Worm (Caenorhabditis elegans) whole organism, midembryonic: ENCODE measurements around the gene C17C3.1.
"Not testable (repeated sequence)": the region's sequence is repeated elsewhere in the genome, so short reads cannot be mapped to it uniquely, and the experiment has no call there.

ENCODE experiments used
- T22C8.4 ChIP-seq: fragments of 200-800 bp; sonication (Bioruptor generic); IDR thresholded peaks from 2 replicates; pipeline ENCODE4 v1.3.6; 2022; ENCODE audit warnings: missing genetic modification characterization, missing compliant biosample characterization
- cog-1 ChIP-seq: sonication (generic microtip); optimal IDR thresholded peaks from 2 replicates; lab custom pipeline; 2016; ENCODE audit warnings: missing genetic modification characterization, missing compliant biosample characterization
- flt-1 ChIP-seq: fragments of 200-800 bp; sonication (Bioruptor generic); IDR thresholded peaks from 2 replicates; pipeline ENCODE4 v1.3.6; 2022; ENCODE audit warnings: missing genetic modification characterization, missing compliant biosample characterization
- klf-2 ChIP-seq: fragments of 200-800 bp; sonication (Bioruptor generic); conservative IDR thresholded peaks from 2 replicates; pipeline ENCODE4 v1.3.6; 2022; ENCODE audit warnings: missing genetic modification reagents, missing genetic modification characterization, missing compliant biosample characterization
- med-1 ChIP-seq: sonication (generic microtip); optimal IDR thresholded peaks from 2 replicates; lab custom pipeline; 2017; ENCODE audit warnings: missing genetic modification characterization, mild to moderate bottlenecking, missing compliant biosample characterization, antibody characterized with exemption, missing genetic modification reagents; ENCODE audit not compliant: insufficient read depth
- ref-1 ChIP-seq: fragments of 200-800 bp; sonication (Bioruptor generic); conservative IDR thresholded peaks from 2 replicates; pipeline ENCODE4 v1.3.6; 2022; ENCODE audit warnings: missing genetic modification reagents, missing genetic modification characterization, missing compliant biosample characterization
- tab-1 ChIP-seq: fragments of 200-800 bp; sonication (Bioruptor generic); IDR thresholded peaks from 2 replicates; pipeline ENCODE4 v1.3.6; 2022; ENCODE audit warnings: missing genetic modification characterization, missing compliant biosample characterization
- ztf-23 ChIP-seq: fragments of 200-800 bp; sonication (Bioruptor generic); IDR thresholded peaks from 2 replicates; pipeline ENCODE4 v1.3.6; 2022; ENCODE audit warnings: missing genetic modification reagents, missing genetic modification characterization, missing compliant biosample characterization
- ztf-29 ChIP-seq: fragments of 200-800 bp; sonication (Bioruptor generic); IDR thresholded peaks from 2 replicates; pipeline ENCODE4 v1.3.6; 2022; ENCODE audit warnings: missing genetic modification reagents, missing genetic modification characterization, missing compliant biosample characterization

Gene C17C3.1

DNA sequence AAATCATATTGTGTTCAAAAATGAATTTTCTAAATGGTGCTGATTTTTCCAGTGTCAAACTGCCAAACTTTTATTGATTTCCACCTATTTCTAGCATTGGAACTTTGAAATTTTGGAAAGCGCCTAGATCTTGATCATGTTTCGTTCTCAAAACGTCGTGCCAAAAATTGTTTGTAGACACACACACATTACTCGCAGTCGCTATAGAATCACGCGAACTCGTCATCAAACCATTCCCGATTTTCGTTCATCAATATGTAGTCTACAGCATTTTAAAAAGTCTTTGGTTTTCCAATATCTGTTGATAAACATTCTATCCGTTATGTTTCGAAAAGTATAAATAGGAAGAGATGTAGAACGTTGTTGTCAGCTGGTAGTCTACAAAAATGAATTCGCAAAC lies at the start of gene C17C3.1, which contains the start of gene C17C3.15:
TSS of gene C17C3.1 (plus strand) at position 301 of the 400 bp plus-strand sequence.
TSS of gene C17C3.15 (plus strand) at position 383 of the 400 bp plus-strand sequence.
- TF ChIP-seq med-1 (GFP tag; lab: Kevin White, UChicago) (no peak), flt-1 (GFP tag; lab: Robert Waterston, UW) (no peak), ztf-23 (GFP tag; lab: Robert Waterston, UW) (no peak), T22C8.4 (GFP tag; lab: Robert Waterston, UW) (no peak), ref-1 (no peak), tab-1 (GFP tag; lab: Robert Waterston, UW) (no peak), ztf-29 (GFP tag; lab: Robert Waterston, UW) (no peak), cog-1 (tag; lab: Kevin White, UChicago) (no peak), klf-2 (GFP tag; lab: Robert Waterston, UW) (no peak)

DNA sequence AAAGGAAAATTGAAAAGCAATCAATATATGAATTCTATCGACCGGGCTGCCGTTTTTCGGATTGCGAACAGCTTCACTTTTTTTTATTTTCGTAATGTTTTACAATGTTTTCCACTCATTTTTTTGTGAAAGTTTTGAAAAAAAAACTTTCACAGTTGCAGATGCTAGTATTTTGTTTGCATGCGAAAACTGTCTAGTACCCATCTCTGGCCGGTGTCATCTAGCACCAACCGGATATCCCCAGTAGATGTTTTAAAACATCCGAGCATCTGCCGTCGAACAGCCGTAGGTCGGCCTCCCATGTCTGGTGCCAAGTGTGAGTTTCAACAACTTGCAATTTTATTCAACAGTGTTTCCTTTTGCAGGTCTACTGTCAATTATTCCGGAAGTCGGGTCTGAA lies 49.0 kb upstream of the C17C3.1 start, which contains the start of gene ZK177.12:
TSS of gene ZK177.12 (plus strand) at position 301 of the 400 bp plus-strand sequence.
- TF ChIP-seq ztf-23 (GFP tag; lab: Robert Waterston, UW) (no peak), tab-1 (GFP tag; lab: Robert Waterston, UW) (no peak), flt-1 (GFP tag; lab: Robert Waterston, UW) (no peak), klf-2 (GFP tag; lab: Robert Waterston, UW) (no peak), cog-1 (tag; lab: Kevin White, UChicago) (no peak), ref-1 (no peak), T22C8.4 (GFP tag; lab: Robert Waterston, UW) (no peak), med-1 (GFP tag; lab: Kevin White, UChicago) (no peak), ztf-29 (GFP tag; lab: Robert Waterston, UW) (no peak)

- TF ChIP-seq ztf-29 (GFP tag; lab: Robert Waterston, UW) (no peak), ref-1 (no peak), cog-1 (tag; lab: Kevin White, UChicago) (no peak)
These were observed 47.7 kb upstream of the C17C3.1 start, which contains the start of gene ZK177.11 for ce11 chrII:5522637-5523036. ZK177.11 (plus strand) TSS chrII:5522937.

DNA sequence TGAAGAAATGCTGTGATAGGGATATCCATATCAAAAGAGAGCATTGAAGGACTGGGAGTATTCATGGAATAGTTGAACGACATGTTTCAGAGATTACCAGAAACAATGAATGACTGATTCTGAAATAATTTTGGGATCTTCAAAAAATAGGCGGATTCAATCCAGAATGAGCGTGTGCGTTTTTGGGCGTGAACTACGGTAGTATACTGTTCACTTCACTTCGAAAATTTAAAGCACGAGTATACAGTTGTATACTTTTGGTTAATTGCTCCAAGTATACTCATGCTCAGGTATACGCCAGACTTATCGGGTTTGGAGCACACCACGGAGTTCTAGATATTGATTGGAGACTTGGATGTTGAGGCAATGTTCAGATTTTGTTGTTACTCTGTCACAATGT lies 45.1 kb upstream of the C17C3.1 start, which contains the start of gene tbx-35:
TSS of gene tbx-35 (minus strand) at position 101 of the 400 bp plus-strand sequence.
- no peak for TF ChIP-seq ztf-23 (GFP tag; lab: Robert Waterston, UW)
- TF ChIP-seq cog-1 (tag; lab: Kevin White, UChicago) = no peak
- TF ChIP-seq klf-2 (GFP tag; lab: Robert Waterston, UW) = no peak
- TF ChIP-seq ref-1 = no peak
- TF ChIP-seq T22C8.4 (GFP tag; lab: Robert Waterston, UW) = no peak
- TF ChIP-seq tab-1 (GFP tag; lab: Robert Waterston, UW) = no peak
- no peak for TF ChIP-seq flt-1 (GFP tag; lab: Robert Waterston, UW)
- TF ChIP-seq med-1 (GFP tag; lab: Kevin White, UChicago) = no peak
- no peak for TF ChIP-seq ztf-29 (GFP tag; lab: Robert Waterston, UW)

DNA sequence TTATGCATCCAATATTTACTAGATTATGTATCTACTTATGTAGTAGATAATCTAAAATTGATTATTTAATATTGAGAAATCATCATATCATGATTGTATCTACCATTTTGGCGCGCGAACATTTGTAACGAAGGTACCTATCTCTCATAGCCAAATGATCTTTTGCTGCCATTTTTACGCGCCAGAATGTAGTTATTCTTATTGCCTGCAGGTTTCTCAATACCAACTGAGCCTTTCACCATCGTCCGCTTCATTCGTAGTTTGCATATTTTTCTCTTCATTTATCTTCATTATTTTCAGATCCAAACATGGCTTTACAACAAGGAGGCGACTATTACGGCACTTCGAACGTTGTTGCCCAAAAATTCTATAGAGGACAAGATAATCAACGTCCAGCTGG lies 42.5 kb upstream of the C17C3.1 start, which contains the start of gene ZK177.1:
TSS of gene ZK177.1 (plus strand) at position 301 of the 400 bp plus-strand sequence.
- TF ChIP-seq ztf-29 (GFP tag; lab: Robert Waterston, UW) = no peak
- TF ChIP-seq cog-1 (tag; lab: Kevin White, UChicago) = no peak
- no peak for TF ChIP-seq ref-1
- no peak for TF ChIP-seq tab-1 (GFP tag; lab: Robert Waterston, UW)
- no peak for TF ChIP-seq klf-2 (GFP tag; lab: Robert Waterston, UW)
- no peak for TF ChIP-seq T22C8.4 (GFP tag; lab: Robert Waterston, UW)
- no peak for TF ChIP-seq ztf-23 (GFP tag; lab: Robert Waterston, UW)
- no peak for TF ChIP-seq flt-1 (GFP tag; lab: Robert Waterston, UW)
- TF ChIP-seq med-1 (GFP tag; lab: Kevin White, UChicago) = no peak

DNA sequence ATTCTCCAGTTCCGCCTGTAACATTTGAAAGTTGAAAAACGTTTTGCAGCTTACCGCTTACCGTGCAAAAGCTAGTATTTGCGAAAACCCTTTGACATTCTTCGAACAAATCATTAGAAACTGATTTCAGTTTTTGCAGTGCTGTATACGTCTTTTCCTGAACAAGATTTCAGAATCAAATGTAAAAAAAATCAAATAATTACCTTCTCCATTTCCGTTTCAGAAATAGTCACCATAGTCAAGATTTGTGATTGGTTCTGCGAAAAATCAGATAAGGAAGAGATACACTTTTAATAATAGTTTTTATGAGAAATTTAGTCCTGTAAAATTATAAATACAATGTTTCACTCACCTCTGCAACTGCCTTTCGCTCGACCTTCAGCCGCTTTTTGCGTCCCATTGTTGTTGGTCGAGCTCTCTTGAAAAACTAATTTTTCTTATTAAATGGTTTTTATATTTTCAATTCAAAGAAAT lies 38.5 kb upstream of the C17C3.1 start, which contains the start of gene C17C3.9:
TSS of gene C17C3.9 (minus strand) at position 424 of the 474 bp plus-strand sequence.
- TF ChIP-seq flt-1 (GFP tag; lab: Robert Waterston, UW) = no peak
- no peak for TF ChIP-seq ztf-23 (GFP tag; lab: Robert Waterston, UW)
- no peak for TF ChIP-seq ztf-29 (GFP tag; lab: Robert Waterston, UW)
- TF ChIP-seq tab-1 (GFP tag; lab: Robert Waterston, UW) = no peak
- no peak for TF ChIP-seq cog-1 (tag; lab: Kevin White, UChicago)
- TF ChIP-seq ref-1 = no peak
- no peak for TF ChIP-seq med-1 (GFP tag; lab: Kevin White, UChicago)

ce11 chrII:5533642-5534041 lies 36.7 kb upstream of the C17C3.1 start, which contains the start of gene hlh-26:
hlh-26 (minus strand) TSS chrII:5533742.
- TF ChIP-seq cog-1 (tag; lab: Kevin White, UChicago) (no peak), klf-2 (GFP tag; lab: Robert Waterston, UW) (no peak), flt-1 (GFP tag; lab: Robert Waterston, UW) (no peak), ztf-29 (GFP tag; lab: Robert Waterston, UW) (no peak), med-1 (GFP tag; lab: Kevin White, UChicago) (no peak), T22C8.4 (GFP tag; lab: Robert Waterston, UW) (no peak), tab-1 (GFP tag; lab: Robert Waterston, UW) (no peak), ref-1 (no peak), ztf-23 (GFP tag; lab: Robert Waterston, UW) (no peak)

- not testable (repeated sequence) for TF ChIP-seq flt-1 (GFP tag; lab: Robert Waterston, UW); tab-1 (GFP tag; lab: Robert Waterston, UW); cog-1 (tag; lab: Kevin White, UChicago)
These were observed 35.4 kb upstream of the C17C3.1 start, which contains the start of gene hlh-25 for ce11 chrII:5534939-5535338. hlh-25 (plus strand) TSS chrII:5535239.

DNA sequence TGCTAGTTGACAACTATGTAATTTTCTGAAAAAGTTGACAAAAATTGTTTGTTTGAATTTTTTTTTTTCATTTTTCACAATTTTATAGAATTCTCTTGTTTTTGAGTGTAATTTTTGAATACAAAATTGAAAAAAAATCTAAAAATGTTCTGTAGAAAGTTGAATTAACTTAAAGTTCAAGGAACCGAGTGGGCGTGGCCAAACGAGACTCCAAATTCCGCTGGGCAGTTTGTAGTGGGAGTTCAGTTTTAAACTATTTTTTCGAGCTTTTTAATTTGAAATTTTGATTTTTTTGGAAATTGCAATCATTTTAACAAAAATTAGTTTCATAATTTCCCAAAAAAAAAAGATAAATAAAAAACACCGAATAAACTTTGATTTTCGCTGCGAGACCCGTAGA lies 33.3 kb upstream of the C17C3.1 start:
- TF ChIP-seq flt-1 (GFP tag; lab: Robert Waterston, UW) = no peak
- TF ChIP-seq T22C8.4 (GFP tag; lab: Robert Waterston, UW) = no peak
- no peak for TF ChIP-seq ztf-29 (GFP tag; lab: Robert Waterston, UW)
- no peak for TF ChIP-seq med-1 (GFP tag; lab: Kevin White, UChicago)
- no peak for TF ChIP-seq ref-1
- no peak for TF ChIP-seq klf-2 (GFP tag; lab: Robert Waterston, UW)
- no peak for TF ChIP-seq tab-1 (GFP tag; lab: Robert Waterston, UW)
- TF ChIP-seq ztf-23 (GFP tag; lab: Robert Waterston, UW) = no peak
- no peak for TF ChIP-seq cog-1 (tag; lab: Kevin White, UChicago)
